Fruit fly (Drosophila melanogaster): Measurements from ENCODE around the gene CG12171.
A peak's percentile ranks its signal among the peaks of the same experiment; 100 is the strongest.

DNA sequence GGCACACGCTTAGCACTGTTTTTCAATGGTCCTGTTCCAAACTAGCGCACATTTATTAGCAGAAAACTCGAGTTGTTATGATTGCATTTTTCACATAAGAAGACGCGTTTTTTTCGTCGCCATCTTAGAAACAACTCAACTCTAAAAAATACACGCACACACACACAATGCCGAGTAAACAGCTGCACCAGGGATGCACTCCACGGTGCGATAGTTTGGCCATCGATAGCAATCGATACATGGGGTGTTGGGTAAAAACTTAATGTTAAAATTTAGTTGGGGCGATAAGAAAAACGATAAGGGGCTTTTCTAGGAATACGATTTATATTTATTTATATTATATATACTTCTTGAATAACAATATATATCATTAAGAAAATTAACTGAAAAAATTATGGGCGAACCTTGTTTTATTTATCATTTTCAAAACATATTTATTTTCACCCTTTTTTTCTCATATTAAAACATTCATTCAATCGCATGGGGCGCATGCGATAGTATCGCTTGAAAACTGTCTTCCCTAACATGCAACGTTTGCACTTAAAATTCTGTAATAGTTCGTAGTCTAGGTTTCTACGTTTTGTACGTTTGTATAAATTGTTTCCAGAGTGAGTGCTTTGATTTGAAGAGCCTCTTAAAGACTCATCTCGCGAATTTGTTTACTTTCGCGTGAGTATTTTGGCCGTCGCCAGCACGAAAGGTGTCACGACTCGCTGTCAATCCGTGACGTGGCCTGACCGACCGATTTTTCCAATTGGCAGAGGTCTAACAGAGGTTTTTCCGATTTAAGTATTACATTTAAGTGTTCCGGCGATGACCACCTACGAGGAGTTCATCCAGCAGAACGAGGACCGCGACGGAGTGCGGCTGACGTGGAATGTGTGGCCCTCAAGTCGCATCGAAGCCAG is 15.4 kb downstream of the CG12171 start, which contains the start of the genes MTA1-like and Sec23:
- TF ChIP-seq Blimp-1 (GFP tag; optimal IDR thresholded peaks at IDR 0.05), result no peak
- peak; percentile 58 for TF ChIP-seq lz (GFP tag; optimal IDR thresholded peaks at IDR 0.05)
- TF ChIP-seq Eip93F (GFP tag; optimal IDR thresholded peaks at IDR 0.05), result no peak
- TF ChIP-seq vri (GFP tag; optimal IDR thresholded peaks at IDR 0.05), result peak; percentile 28
- TF ChIP-seq CG8319 (GFP tag; optimal IDR thresholded peaks at IDR 0.05), result peak; percentile 34
- no peak for TF ChIP-seq spab (GFP tag; optimal IDR thresholded peaks at IDR 0.05)
- TF ChIP-seq CG16779 (tag; optimal IDR thresholded peaks at IDR 0.05), result no peak
- TF ChIP-seq CG6854 (GFP tag; optimal IDR thresholded peaks at IDR 0.05), result peak; percentile 12
- no peak for TF ChIP-seq CG8119 (GFP tag; IDR thresholded peaks at IDR 0.05)
- TF ChIP-seq Eip75B (GFP tag; optimal IDR thresholded peaks at IDR 0.05), result no peak
- TF ChIP-seq fd85E (GFP tag; optimal IDR thresholded peaks at IDR 0.05), result no peak
- TF ChIP-seq net (GFP tag; optimal IDR thresholded peaks at IDR 0.05), result peak; percentile 34

Measured in whole organism, prepupa.